Fruit fly (Drosophila melanogaster): ENCODE measurements around the gene CG42798.

CG42798 gene

DNA sequence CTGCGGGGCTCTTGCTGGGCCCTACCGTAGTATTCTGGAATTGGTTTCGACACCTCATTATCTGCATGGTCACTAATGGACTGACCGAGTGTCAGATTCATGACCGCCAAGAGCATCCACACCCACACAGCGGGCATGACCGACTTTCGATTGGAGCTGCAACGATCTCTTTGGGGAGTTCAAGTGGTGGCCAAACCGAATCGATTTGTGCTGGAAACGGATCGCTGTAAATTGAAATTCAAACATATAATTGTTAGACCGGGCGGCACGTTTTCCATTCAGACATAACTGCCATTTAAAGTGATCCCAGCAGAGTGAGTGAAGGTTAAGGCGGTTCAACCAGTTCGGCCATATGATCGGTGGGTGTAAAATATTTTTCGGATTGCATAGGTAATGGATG lies at the start of gene CG42798, which contains the start of gene CG42824:
Gene CG42798, plus strand, starts transcription at position 268 of the 400 bp plus-strand sequence.
Gene CG42824, minus strand, starts transcription at position 101 of the 400 bp plus-strand sequence.
- TF ChIP-seq Rel (GFP tag; optimal IDR thresholded peaks at IDR 0.05): no peak
- no peak for TF ChIP-seq Rel (tag; optimal IDR thresholded peaks at IDR 0.05)
- no peak for TF ChIP-seq CG32264 (GFP tag; optimal IDR thresholded peaks at IDR 0.05)
- no peak for TF ChIP-seq tai (GFP tag; optimal IDR thresholded peaks at IDR 0.05)
- TF ChIP-seq Hnf4 (GFP tag; optimal IDR thresholded peaks at IDR 0.05): no peak
- no peak for TF ChIP-seq Sp1 (GFP tag; optimal IDR thresholded peaks at IDR 0.05)
- TF ChIP-seq Dif (GFP tag; optimal IDR thresholded peaks at IDR 0.05; ENCODE audit: partially characterized antibody): no peak
- no peak for TF ChIP-seq Mio (GFP tag; optimal IDR thresholded peaks at IDR 0.05)
- no peak for TF ChIP-seq GATAd (GFP tag; optimal IDR thresholded peaks at IDR 0.05)
- no peak for TF ChIP-seq Jra (GFP tag; optimal IDR thresholded peaks at IDR 0.05)
- TF ChIP-seq rgr (GFP tag; optimal IDR thresholded peaks at IDR 0.05): no peak
- no peak for TF ChIP-seq lola (GFP tag; optimal IDR thresholded peaks at IDR 0.05)
- no peak for TF ChIP-seq HLH106 (tag; optimal IDR thresholded peaks at IDR 0.05)
- no peak for TF ChIP-seq Hr78 (GFP tag; optimal IDR thresholded peaks at IDR 0.05)

DNA sequence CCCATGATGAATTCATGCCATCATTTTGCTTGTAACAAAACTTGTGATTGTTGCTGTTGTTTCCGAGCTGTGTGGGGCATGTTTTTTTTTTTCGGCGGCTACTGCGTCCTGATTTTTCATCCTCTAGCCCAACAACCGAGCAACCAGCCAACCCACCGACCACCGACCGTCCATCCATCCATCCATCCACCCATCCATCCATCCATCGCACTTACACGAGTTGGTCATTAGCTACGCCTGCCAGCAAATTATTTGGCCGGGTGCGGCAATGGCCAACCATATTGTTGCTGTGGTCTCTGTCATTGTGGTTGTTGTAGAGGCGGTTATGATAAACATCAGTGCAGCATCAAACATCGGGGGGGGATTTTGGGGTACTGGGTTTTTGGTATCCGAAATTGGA lies 47.1 kb upstream of the CG42798 start:
- TF ChIP-seq Dfd (GFP tag; optimal IDR thresholded peaks at IDR 0.05): no peak
- TF ChIP-seq Hr78 (GFP tag; optimal IDR thresholded peaks at IDR 0.05): no peak
- TF ChIP-seq Mio (GFP tag; optimal IDR thresholded peaks at IDR 0.05): no peak
- TF ChIP-seq Myc (optimal IDR thresholded peaks at IDR 0.05): no peak
- no peak for TF ChIP-seq ey (GFP tag; optimal IDR thresholded peaks at IDR 0.05)
- no peak for TF ChIP-seq GATAd (GFP tag; optimal IDR thresholded peaks at IDR 0.05)
- no peak for TF ChIP-seq tai (GFP tag; optimal IDR thresholded peaks at IDR 0.05)

DNA sequence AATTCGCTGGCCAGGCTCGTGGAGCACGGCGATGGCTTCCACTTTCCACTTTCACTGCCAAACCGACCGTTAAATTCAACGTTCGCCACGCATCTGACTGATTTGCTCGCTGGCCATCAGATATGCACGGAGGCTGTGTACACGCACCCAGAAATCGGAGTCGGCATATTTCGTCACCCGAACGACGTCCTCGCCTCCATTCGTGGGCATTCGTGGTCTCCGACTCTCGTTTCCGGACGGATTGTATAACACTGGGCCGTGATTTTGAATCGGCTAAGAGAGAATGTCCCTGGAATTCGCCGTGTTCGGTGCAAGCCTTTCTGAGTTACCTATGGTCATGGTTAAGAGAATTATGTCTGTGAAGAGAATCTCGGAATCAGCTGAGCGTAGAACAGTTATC lies 40.5 kb upstream of the CG42798 start, which contains the start of gene beat-IIa:
Gene beat-IIa, minus strand, starts transcription at position 97 of the 400 bp plus-strand sequence.
- TF ChIP-seq tai (GFP tag; optimal IDR thresholded peaks at IDR 0.05) (no peak), N (GFP tag; optimal IDR thresholded peaks at IDR 0.05) (no peak), pan (optimal IDR thresholded peaks at IDR 0.05) (no peak), HLH106 (tag; optimal IDR thresholded peaks at IDR 0.05) (no peak), Hr78 (GFP tag; optimal IDR thresholded peaks at IDR 0.05) (no peak), Sp1 (GFP tag; optimal IDR thresholded peaks at IDR 0.05) (no peak), Hr83 (GFP tag; optimal IDR thresholded peaks at IDR 0.05; ENCODE audit: poor library complexity, severe bottlenecking) (no peak), sv (GFP tag; optimal IDR thresholded peaks at IDR 0.05) (no peak), dsf (GFP tag; optimal IDR thresholded peaks at IDR 0.05; ENCODE audit: borderline replicate concordance) (no peak), Hnf4 (GFP tag; optimal IDR thresholded peaks at IDR 0.05) (no peak)

DNA sequence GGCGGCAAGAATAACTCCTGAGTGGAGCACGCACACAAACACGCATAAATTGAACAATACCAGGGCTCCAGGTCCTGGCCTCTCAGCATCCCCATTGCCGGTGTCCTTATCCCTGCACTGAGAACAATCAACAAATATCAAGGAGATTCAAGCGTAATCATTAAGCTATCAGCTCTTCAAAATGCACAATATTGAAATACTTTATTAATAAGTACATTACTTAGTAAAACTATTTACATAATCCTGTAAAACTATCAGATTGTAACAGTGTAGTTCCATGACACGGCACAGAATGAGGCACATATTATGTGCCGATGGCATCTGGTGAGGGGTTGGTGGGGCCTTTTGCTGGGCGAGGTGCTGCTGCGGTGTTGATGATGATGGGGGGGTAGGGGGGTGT lies 35.4 kb upstream of the CG42798 start:
- no peak for TF ChIP-seq Jra (GFP tag; optimal IDR thresholded peaks at IDR 0.05)
- TF ChIP-seq h (GFP tag; optimal IDR thresholded peaks at IDR 0.05): no peak

DNA sequence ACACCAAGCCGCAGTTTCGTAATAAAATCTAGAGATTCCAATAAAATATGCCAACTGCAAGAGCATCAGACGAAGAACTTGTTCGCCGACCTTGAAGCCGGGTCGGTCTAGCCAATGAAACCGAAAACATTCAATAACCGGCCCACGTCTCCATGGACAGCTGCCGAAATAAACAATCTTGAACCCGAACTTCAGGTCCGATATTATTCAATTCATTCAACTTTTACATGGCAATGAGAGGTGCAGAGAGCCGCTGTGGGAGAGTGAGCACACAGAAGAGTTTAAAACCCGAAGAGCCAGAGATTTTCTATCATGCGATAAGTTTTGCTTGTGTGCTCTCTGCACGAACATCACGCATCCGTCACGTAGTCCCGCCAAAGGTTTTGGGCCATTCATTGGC lies 29.0 kb upstream of the CG42798 start:
- TF ChIP-seq tai (GFP tag; optimal IDR thresholded peaks at IDR 0.05): no peak
- TF ChIP-seq dl (GFP tag; optimal IDR thresholded peaks at IDR 0.05; ENCODE audit: insufficient read depth in 1 of 2, partially characterized antibody in 2 of 2): peak in 1 of 2 experiments; percentile 39
- no peak for TF ChIP-seq Dfd (GFP tag; optimal IDR thresholded peaks at IDR 0.05)
- TF ChIP-seq Dif (GFP tag; optimal IDR thresholded peaks at IDR 0.05; ENCODE audit: partially characterized antibody): peak; percentile 18

DNA sequence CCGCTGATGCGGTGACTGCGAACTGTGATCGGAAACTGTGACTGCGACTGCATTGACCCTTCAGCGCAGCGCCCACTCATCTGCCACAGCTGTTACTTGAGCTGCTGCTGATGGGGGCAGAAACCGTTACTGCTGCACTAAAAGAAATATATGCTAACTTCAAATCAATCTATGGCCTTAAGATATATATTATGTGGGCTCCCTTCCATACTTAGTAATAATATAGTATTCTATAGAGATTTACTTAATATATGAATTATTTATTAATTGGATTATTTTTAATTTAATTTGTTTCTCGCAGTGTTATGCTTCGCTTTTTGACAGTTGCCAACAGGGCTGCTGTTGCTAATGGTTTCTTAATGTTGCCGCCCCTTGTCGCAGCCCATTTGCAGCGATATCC lies 27.4 kb upstream of the CG42798 start:
- TF ChIP-seq fru (GFP tag; optimal IDR thresholded peaks at IDR 0.05) (peak; percentile 8), foxo (GFP tag; optimal IDR thresholded peaks at IDR 0.05) (peak in 1 of 2 experiments; percentile 47), dsf (GFP tag; optimal IDR thresholded peaks at IDR 0.05; ENCODE audit: borderline replicate concordance) (no peak), HLH106 (tag; optimal IDR thresholded peaks at IDR 0.05) (peak; percentile 36)

DNA sequence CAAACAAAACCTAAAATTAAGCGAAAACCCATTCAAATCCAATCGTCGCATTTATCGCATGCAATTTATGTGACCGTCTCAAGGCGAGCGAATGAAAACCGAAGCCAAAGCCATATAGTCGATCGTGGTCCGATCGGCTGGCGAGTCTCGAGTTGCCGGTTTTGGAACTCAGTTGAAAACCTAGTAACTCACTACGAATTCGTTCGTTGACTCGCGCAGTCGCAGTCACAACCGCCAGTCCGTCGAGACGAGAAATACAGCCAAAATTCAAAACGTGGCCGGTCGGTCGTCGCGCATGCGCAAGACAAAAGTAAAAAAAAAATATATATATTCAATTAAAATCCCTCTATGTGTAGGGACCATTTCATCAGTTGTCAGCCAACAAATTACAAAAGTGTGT lies 26.7 kb upstream of the CG42798 start, which contains the start of gene lute:
Gene lute, plus strand, starts transcription at position 203 of the 400 bp plus-strand sequence.
- TF ChIP-seq Myc (optimal IDR thresholded peaks at IDR 0.05) (no peak), Rel (GFP tag; optimal IDR thresholded peaks at IDR 0.05) (no peak), Rel (tag; optimal IDR thresholded peaks at IDR 0.05) (no peak), Dfd (GFP tag; optimal IDR thresholded peaks at IDR 0.05) (no peak), CrebA (GFP tag; optimal IDR thresholded peaks at IDR 0.05; ENCODE audit: borderline replicate concordance) (peak; percentile 21), Vsx2 (GFP tag; optimal IDR thresholded peaks at IDR 0.05; ENCODE audit: partially characterized antibody) (peak; percentile 25), fru (GFP tag; optimal IDR thresholded peaks at IDR 0.05) (peak; percentile 21), woc (GFP tag; optimal IDR thresholded peaks at IDR 0.05) (no peak), dl (GFP tag; optimal IDR thresholded peaks at IDR 0.05; ENCODE audit: insufficient read depth in 1 of 2, partially characterized antibody in 2 of 2) (no peak)

Data from whole organism, wandering third instar larva.